Fruit fly (Drosophila melanogaster) whole organism, embryonic: ENCODE measurements around the gene Prp31.
A peak's percentile ranks its signal among the peaks of the same experiment; 100 is the strongest.

ENCODE experiments used
- Abd-B ChIP-seq: fragments of 200-800 bp; sonication (Bioruptor generic); optimal IDR thresholded peaks from 2 replicates; lab custom pipeline; 2018; ENCODE audit warnings: missing biosample characterization, mild to moderate bottlenecking, missing genetic modification characterization, moderate library complexity
- CG10321 ChIP-seq: fragments of 200-800 bp; sonication (Bioruptor generic); IDR thresholded peaks from 2 replicates; pipeline ENCODE4 v1.3.6; 2022; ENCODE audit warnings: missing biosample characterization, missing genetic modification characterization
- CG11247 ChIP-seq: fragments of 200-800 bp; sonication (Bioruptor generic); IDR thresholded peaks from 2 replicates; pipeline ENCODE4 v1.3.6; 2022; ENCODE audit warnings: missing biosample characterization, missing genetic modification characterization
- CG11696 ChIP-seq: fragments of 200-800 bp; sonication (Bioruptor generic); IDR thresholded peaks from 2 replicates; pipeline ENCODE4 v1.3.6; 2022; ENCODE audit warnings: missing biosample characterization, missing genetic modification characterization
- CG13775 ChIP-seq: fragments of 200-800 bp; sonication (Bioruptor generic); optimal IDR thresholded peaks from 3 replicates; lab custom pipeline; 2017; ENCODE audit warnings: missing biosample characterization, mild to moderate bottlenecking, missing genetic modification characterization
- CG14014 ChIP-seq: fragments of 200-800 bp; sonication (Bioruptor generic); IDR thresholded peaks from 2 replicates; pipeline ENCODE4 v1.3.6; 2022; ENCODE audit warnings: missing biosample characterization, missing genetic modification characterization
- CG14441 ChIP-seq: fragments of 200-800 bp; sonication (Bioruptor generic); IDR thresholded peaks from 2 replicates; pipeline ENCODE4 v1.3.6; 2022; ENCODE audit warnings: missing biosample characterization, missing genetic modification characterization
- CG1529 ChIP-seq: fragments of 200-800 bp; sonication (Bioruptor generic); optimal IDR thresholded peaks from 3 replicates; lab custom pipeline; 2018; ENCODE audit warnings: missing biosample characterization, missing genetic modification characterization
- CG16779 ChIP-seq: fragments of 200-800 bp; sonication (Bioruptor generic); IDR thresholded peaks from 2 replicates; pipeline ENCODE4 v1.3.6; 2022; ENCODE audit warnings: missing biosample characterization, missing genetic modification characterization
- CG17186 ChIP-seq: fragments of 200-800 bp; sonication (Bioruptor generic); optimal IDR thresholded peaks from 3 replicates; lab custom pipeline; 2017; ENCODE audit warnings: missing biosample characterization, missing genetic modification reagents, missing genetic modification characterization
- CG17328 ChIP-seq: fragments of 200-800 bp; sonication (Bioruptor generic); IDR thresholded peaks from 2 replicates; pipeline ENCODE4 v1.3.6; 2022; ENCODE audit warnings: missing biosample characterization, missing genetic modification characterization
- CG17359 ChIP-seq: fragments of 200-800 bp; sonication (Bioruptor generic); optimal IDR thresholded peaks from 3 replicates; lab custom pipeline; 2018; ENCODE audit warnings: missing biosample characterization, mild to moderate bottlenecking, missing genetic modification characterization, moderate library complexity
- CG17612 ChIP-seq: fragments of 200-800 bp; sonication (Bioruptor generic); IDR thresholded peaks from 2 replicates; pipeline ENCODE4 v1.3.6; 2022; ENCODE audit warnings: missing biosample characterization, missing genetic modification characterization
- CG18619 ChIP-seq: fragments of 200-800 bp; sonication (Bioruptor generic); optimal IDR thresholded peaks from 3 replicates; lab custom pipeline; 2017; ENCODE audit warnings: missing biosample characterization, mild to moderate bottlenecking, missing genetic modification characterization
- CG2712 ChIP-seq: fragments of 200-800 bp; optimal IDR thresholded peaks from 3 replicates; lab custom pipeline; 2019; ENCODE audit warnings: missing biosample characterization, mild to moderate bottlenecking, missing genetic modification characterization, moderate library complexity
- CG43689 ChIP-seq: fragments of 200-800 bp; sonication (Bioruptor generic); IDR thresholded peaks from 2 replicates; pipeline ENCODE4 v1.3.6; 2022; ENCODE audit warnings: missing biosample characterization, missing genetic modification characterization
- CG6765 ChIP-seq: fragments of 200-800 bp; sonication (Bioruptor generic); optimal IDR thresholded peaks from 3 replicates; lab custom pipeline; 2017; ENCODE audit warnings: missing biosample characterization, mild to moderate bottlenecking, missing genetic modification characterization
- CG7839 ChIP-seq: fragments of 200-800 bp; sonication (Bioruptor generic); optimal IDR thresholded peaks from 3 replicates; lab custom pipeline; 2018; ENCODE audit warnings: missing biosample characterization, mild to moderate bottlenecking, missing genetic modification characterization, moderate library complexity
- CG7928 ChIP-seq: fragments of 200-800 bp; sonication (Bioruptor generic); optimal IDR thresholded peaks from 2 replicates; lab custom pipeline; 2017; ENCODE audit warnings: missing biosample characterization, mild to moderate bottlenecking, missing genetic modification characterization
- CG8281 ChIP-seq: fragments of 200-800 bp; sonication (Bioruptor generic); optimal IDR thresholded peaks from 2 replicates; lab custom pipeline; 2018; ENCODE audit warnings: missing biosample characterization, mild to moderate bottlenecking, missing genetic modification characterization, moderate library complexity
- CG9817 ChIP-seq: fragments of 200-800 bp; sonication (Bioruptor generic); optimal IDR thresholded peaks from 2 replicates; lab custom pipeline; 2018; ENCODE audit warnings: missing biosample characterization, mild to moderate bottlenecking, missing genetic modification characterization, moderate library complexity
- CHES-1-like ChIP-seq: fragments of 200-800 bp; sonication (Bioruptor generic); optimal IDR thresholded peaks from 2 replicates; lab custom pipeline; 2016; ENCODE audit warnings: missing biosample characterization, missing genetic modification characterization
- CoRest ChIP-seq: fragments of 200-800 bp; sonication (Bioruptor generic); optimal IDR thresholded peaks from 3 replicates; lab custom pipeline; 2018; ENCODE audit warnings: missing biosample characterization, mild to moderate bottlenecking, missing genetic modification characterization, moderate library complexity
- D19A ChIP-seq: fragments of 200-800 bp; optimal IDR thresholded peaks from 3 replicates; lab custom pipeline; 2019; ENCODE audit warnings: missing biosample characterization, mild to moderate bottlenecking, missing genetic modification characterization, moderate library complexity
- Doc2 ChIP-seq: fragments of 200-800 bp; sonication (Bioruptor generic); IDR thresholded peaks from 2 replicates; pipeline ENCODE4 v1.3.6; 2022; ENCODE audit warnings: missing biosample characterization, missing genetic modification characterization
- Fer1 ChIP-seq: fragments of 200-800 bp; sonication (Bioruptor generic); optimal IDR thresholded peaks from 2 replicates; lab custom pipeline; 2017; ENCODE audit warnings: missing biosample characterization, mild to moderate bottlenecking, missing genetic modification characterization
- HHEX ChIP-seq: fragments of 200-800 bp; sonication (Bioruptor generic); optimal IDR thresholded peaks from 3 replicates; lab custom pipeline; 2017; ENCODE audit warnings: missing biosample characterization, mild to moderate bottlenecking, missing genetic modification characterization, missing genetic modification reagents
- Hey ChIP-seq: fragments of 200-800 bp; sonication (Bioruptor generic); optimal IDR thresholded peaks from 3 replicates; lab custom pipeline; 2018; ENCODE audit warnings: missing biosample characterization, mild to moderate bottlenecking, missing genetic modification characterization
- Hr3 ChIP-seq: fragments of 200-800 bp; sonication (Bioruptor generic); optimal IDR thresholded peaks from 3 replicates; lab custom pipeline; 2016; ENCODE audit warnings: missing biosample characterization, missing genetic modification characterization
- Lim3 ChIP-seq: fragments of 200-800 bp; sonication (Bioruptor generic); IDR thresholded peaks from 2 replicates; pipeline ENCODE4 v1.3.6; 2022; ENCODE audit warnings: missing biosample characterization, missing genetic modification characterization
- Meics ChIP-seq: fragments of 200-800 bp; sonication (Bioruptor generic); optimal IDR thresholded peaks from 2 replicates; lab custom pipeline; 2017; ENCODE audit warnings: missing biosample characterization, mild to moderate bottlenecking, missing genetic modification characterization
- Mes4 ChIP-seq: fragments of 200-800 bp; sonication (Bioruptor generic); optimal IDR thresholded peaks from 2 replicates; lab custom pipeline; 2016; ENCODE audit warnings: missing biosample characterization, missing genetic modification characterization
- Nf-YA ChIP-seq: fragments of 200-800 bp; sonication (Bioruptor generic); IDR thresholded peaks from 2 replicates; pipeline ENCODE4 v1.3.6; 2022; ENCODE audit warnings: missing biosample characterization, missing genetic modification characterization
- Opbp ChIP-seq: fragments of 200-800 bp; sonication (Bioruptor generic); IDR thresholded peaks from 3 replicates; pipeline ENCODE4 v1.3.6; 2022; ENCODE audit warnings: missing biosample characterization, missing genetic modification characterization; ENCODE audit not compliant: partially characterized antibody
- Sry-δ ChIP-seq: fragments of 200-800 bp; sonication (Bioruptor generic); optimal IDR thresholded peaks from 2 replicates; lab custom pipeline; 2016; ENCODE audit warnings: missing biosample characterization, missing genetic modification characterization
- YL-1 ChIP-seq: fragments of 200-800 bp; sonication (Bioruptor generic); optimal IDR thresholded peaks from 3 replicates; lab custom pipeline; 2017; ENCODE audit warnings: missing biosample characterization, mild to moderate bottlenecking, missing genetic modification characterization
- ap ChIP-seq: fragments of 200-800 bp; sonication (Bioruptor generic); IDR thresholded peaks from 2 replicates; pipeline ENCODE4 v1.3.6; 2022; ENCODE audit warnings: missing biosample characterization, missing genetic modification characterization
- ato ChIP-seq: fragments of 200-800 bp; sonication (Bioruptor generic); IDR thresholded peaks from 2 replicates; pipeline ENCODE4 v1.3.6; 2022; ENCODE audit warnings: missing biosample characterization, missing genetic modification characterization; ENCODE audit not compliant: partially characterized antibody
- dati ChIP-seq: fragments of 200-800 bp; sonication (Bioruptor generic); IDR thresholded peaks from 2 replicates; pipeline ENCODE4 v1.3.6; 2022; ENCODE audit warnings: missing biosample characterization, missing genetic modification characterization
- dmrt99B ChIP-seq: fragments of 200-800 bp; sonication (Bioruptor generic); optimal IDR thresholded peaks from 2 replicates; lab custom pipeline; 2018; ENCODE audit warnings: missing biosample characterization, mild to moderate bottlenecking, missing genetic modification characterization, moderate library complexity
- gro ChIP-seq: fragments of 200-800 bp; sonication (Bioruptor generic); optimal IDR thresholded peaks from 2 replicates; lab custom pipeline; 2016; ENCODE audit warnings: missing biosample characterization, missing genetic modification characterization
- ham ChIP-seq: fragments of 200-800 bp; sonication (Bioruptor generic); IDR thresholded peaks from 2 replicates; pipeline ENCODE4 v1.3.6; 2022; ENCODE audit warnings: missing biosample characterization, missing genetic modification characterization
- hth ChIP-seq: fragments of >200 bp; optimal IDR thresholded peaks from 2 replicates; lab custom pipeline; 2017; ENCODE audit warnings: inconsistent platforms
- ken ChIP-seq: fragments of 200-800 bp; sonication (Bioruptor generic); IDR thresholded peaks from 3 replicates; pipeline ENCODE4 v1.3.6; 2022; ENCODE audit warnings: missing biosample characterization, missing genetic modification characterization
- phol ChIP-seq: fragments of 200-800 bp; sonication (Bioruptor generic); optimal IDR thresholded peaks from 3 replicates; lab custom pipeline; 2018; ENCODE audit warnings: missing biosample characterization, mild to moderate bottlenecking, missing genetic modification characterization, moderate library complexity
- psq ChIP-seq: fragments of 200-800 bp; sonication (Bioruptor generic); optimal IDR thresholded peaks from 2 replicates; lab custom pipeline; 2017; ENCODE audit warnings: missing biosample characterization, missing genetic modification characterization
- seq ChIP-seq: fragments of 200-800 bp; sonication (Bioruptor generic); IDR thresholded peaks from 2 replicates; pipeline ENCODE4 v1.3.6; 2022; ENCODE audit warnings: missing biosample characterization, missing genetic modification characterization
- tap ChIP-seq: fragments of 200-800 bp; optimal IDR thresholded peaks from 3 replicates; lab custom pipeline; 2019; ENCODE audit warnings: missing biosample characterization, mild to moderate bottlenecking, missing genetic modification characterization, moderate library complexity
- unc-4 ChIP-seq: fragments of 200-800 bp; sonication (Bioruptor generic); IDR thresholded peaks from 2 replicates; pipeline ENCODE4 v1.3.6; 2022; ENCODE audit warnings: missing biosample characterization, missing genetic modification characterization; ENCODE audit not compliant: partially characterized antibody
- wor ChIP-seq: fragments of 200-800 bp; sonication (Bioruptor generic); IDR thresholded peaks from 2 replicates; pipeline ENCODE4 v1.3.6; 2022; ENCODE audit warnings: missing biosample characterization, missing genetic modification characterization

Gene Prp31

dm6 chr3L:15143638-15144600 lies 15.0 kb upstream of the Prp31 start, which contains the start of the genes CG32147 and Pex3 (continued):
- TF ChIP-seq unc-4 (GFP tag; lab: Robert Waterston, UW) = no peak
- TF ChIP-seq Mes4 (GFP tag; lab: Kevin White, UChicago) = no peak
- TF ChIP-seq CG7928 (GFP tag; lab: Kevin White, UChicago) = no peak
- TF ChIP-seq CG7839 (tag; lab: Kevin White, UChicago) = no peak
- TF ChIP-seq ap (GFP tag; lab: Robert Waterston, UW) = no peak
- no peak for TF ChIP-seq Doc2 (GFP tag; lab: Robert Waterston, UW)
- no peak for TF ChIP-seq Nf-YA (GFP tag; lab: Robert Waterston, UW)
- no peak for TF ChIP-seq Sry-δ (GFP tag; lab: Kevin White, UChicago)
- TF ChIP-seq CG16779 = no peak
- TF ChIP-seq Hr3 (GFP tag; lab: Kevin White, UChicago) = no peak
- 0 out of 3 replicates have a peak, but pooled peaks have one; percentile 14 for TF ChIP-seq Opbp (GFP tag; lab: Robert Waterston, UW)
- peak; percentile 85 for TF ChIP-seq YL-1 (GFP tag; lab: Kevin White, UChicago)
- no peak for TF ChIP-seq CG14441 (GFP tag; lab: Robert Waterston, UW)
- no peak for TF ChIP-seq CG9817 (tag; lab: Kevin White, UChicago)
- no peak for TF ChIP-seq dmrt99B (tag; lab: Kevin White, UChicago)
- no peak for TF ChIP-seq ham
- TF ChIP-seq CG11247 (GFP tag; lab: Robert Waterston, UW) = no peak
- no peak for TF ChIP-seq psq (GFP tag; lab: Kevin White, UChicago)
- no peak for TF ChIP-seq CG17612 (GFP tag; lab: Robert Waterston, UW)
- no peak for TF ChIP-seq Fer1
- TF ChIP-seq CG14014 = no peak
- TF ChIP-seq dati = no peak
- no peak for TF ChIP-seq CG18619 (GFP tag; lab: Kevin White, UChicago)
- peak; percentile 25 for TF ChIP-seq Meics (GFP tag; lab: Kevin White, UChicago)
- no peak for TF ChIP-seq CG11696 (GFP tag; lab: Robert Waterston, UW)
- no peak for TF ChIP-seq Hey (tag; lab: Kevin White, UChicago)
- TF ChIP-seq wor (GFP tag; lab: Robert Waterston, UW) = no peak
- no peak for TF ChIP-seq Lim3
- TF ChIP-seq ken = no peak
- peak; percentile 43 for TF ChIP-seq CG2712
- TF ChIP-seq CG6765 (GFP tag; lab: Kevin White, UChicago) = no peak
- no peak for TF ChIP-seq CG43689 (GFP tag; lab: Robert Waterston, UW)
- TF ChIP-seq Abd-B (GFP tag; lab: Kevin White, UChicago) = no peak
- peak; percentile 39 for TF ChIP-seq D19A (tag; lab: Kevin White, UChicago)
- TF ChIP-seq CG1529 (GFP tag; lab: Kevin White, UChicago) = no peak
- TF ChIP-seq HHEX (GFP tag; lab: Kevin White, UChicago) = no peak
- peak; percentile 19 for TF ChIP-seq CHES-1-like
- peak; percentile 40 for TF ChIP-seq CoRest (tag; lab: Kevin White, UChicago)
- peak; percentile 63 for TF ChIP-seq phol (tag; lab: Kevin White, UChicago)
- TF ChIP-seq CG8281 = no peak
- TF ChIP-seq ato (GFP tag; lab: Robert Waterston, UW) = no peak
- TF ChIP-seq CG17359 (tag; lab: Kevin White, UChicago) = no peak
- no peak for TF ChIP-seq CG13775 (GFP tag; lab: Kevin White, UChicago)
- TF ChIP-seq seq (GFP tag; lab: Robert Waterston, UW) = no peak
- no peak for TF ChIP-seq gro (GFP tag; lab: Kevin White, UChicago)
- no peak for TF ChIP-seq CG10321 (GFP tag; lab: Robert Waterston, UW)
- TF ChIP-seq hth (lab: Kevin White, UChicago) = no peak
- no peak for TF ChIP-seq tap (tag; lab: Kevin White, UChicago)
- no peak for TF ChIP-seq CG17328 (GFP tag; lab: Robert Waterston, UW)
- TF ChIP-seq CG17186 (GFP tag; lab: Kevin White, UChicago) = no peak
